Worm (Caenorhabditis elegans): ENCODE data around the gene mrps-24.

- TF ChIP-seq unc-39 (tag; optimal IDR thresholded peaks at IDR 0.05) (no peak), elt-3 (tag; optimal IDR thresholded peaks at IDR 0.05) (no peak), ham-2 (GFP tag; optimal IDR thresholded peaks at IDR 0.05) (no peak), M03D4.4 (tag; optimal IDR thresholded peaks at IDR 0.05) (no peak), mep-1 (tag; optimal IDR thresholded peaks at IDR 0.05) (no peak), lsy-2 (tag; optimal IDR thresholded peaks at IDR 0.05) (no peak), unc-62 (GFP tag; optimal IDR thresholded peaks at IDR 0.05) (no peak), flh-1 (GFP tag; optimal IDR thresholded peaks at IDR 0.05) (no peak), elt-1 (tag; optimal IDR thresholded peaks at IDR 0.05; ENCODE audit: borderline replicate concordance, insufficient read depth) (no peak), tbx-8 (GFP tag; optimal IDR thresholded peaks at IDR 0.05) (no peak), nhr-76 (tag; optimal IDR thresholded peaks at IDR 0.05) (no peak), nhr-237 (tag; optimal IDR thresholded peaks at IDR 0.05) (no peak), ztf-11 (tag; optimal IDR thresholded peaks at IDR 0.05) (no peak)
Observed at ce11 chrIV:7672872-7673271, 37.0 kb upstream of the mrps-24 start, which contains the start of gene C08G9.2.
